Worm (Caenorhabditis elegans) whole organism, young adult: ENCODE measurements around the gene fbxa-181.

ENCODE experiments used
- B0019.2 ChIP-seq: fragments of 200-800 bp; sonication (Bioruptor generic); conservative IDR thresholded peaks from 2 replicates; pipeline ENCODE4 v1.3.6; 2022; ENCODE audit warnings: missing genetic modification reagents, missing genetic modification characterization, missing compliant biosample characterization
- B0035.1 ChIP-seq: sonication (generic microtip); optimal IDR thresholded peaks from 2 replicates; lab custom pipeline; 2016; ENCODE audit warnings: missing genetic modification characterization, mild to moderate bottlenecking, missing compliant biosample characterization, missing genotype, missing genetic modification reagents
- B0336.3 ChIP-seq: fragments of 200-800 bp; sonication (Bioruptor generic); IDR thresholded peaks from 2 replicates; pipeline ENCODE4 v1.3.6; 2022; ENCODE audit warnings: missing genetic modification characterization, missing compliant biosample characterization
- F39B2.1 ChIP-seq: fragments of 200-800 bp; sonication (Bioruptor generic); IDR thresholded peaks from 2 replicates; pipeline ENCODE4 v1.3.6; 2022; ENCODE audit warnings: missing genetic modification reagents, missing genetic modification characterization, missing compliant biosample characterization
- F49E8.2 ChIP-seq: sonication (generic microtip); optimal IDR thresholded peaks from 3 replicates; lab custom pipeline; 2017; ENCODE audit warnings: missing genetic modification characterization, mild to moderate bottlenecking, missing compliant biosample characterization, antibody characterized with exemption, moderate library complexity; ENCODE audit not compliant: insufficient read depth
- F55B11.4 ChIP-seq: sonication (generic microtip); optimal IDR thresholded peaks from 2 replicates; lab custom pipeline; 2016; ENCODE audit warnings: missing compliant biosample characterization, missing genetic modification characterization, borderline replicate concordance; ENCODE audit not compliant: insufficient read depth
- F57A8.1 ChIP-seq: fragments of 200-800 bp; sonication (Bioruptor generic); optimal IDR thresholded peaks from 2 replicates; lab custom pipeline; 2018; ENCODE audit warnings: mild to moderate bottlenecking, missing genetic modification characterization, moderate library complexity, missing compliant biosample characterization
- F57C9.4 ChIP-seq: sonication (generic microtip); optimal IDR thresholded peaks from 2 replicates; lab custom pipeline; 2017; ENCODE audit warnings: mild to moderate bottlenecking, missing genetic modification characterization, missing compliant biosample characterization
- K11D2.4 ChIP-seq: fragments of 200-800 bp; sonication (Bioruptor generic); IDR thresholded peaks from 2 replicates; pipeline ENCODE4 v1.3.6; 2022; ENCODE audit warnings: missing genetic modification reagents, missing genetic modification characterization, missing compliant biosample characterization
- K12H6.12 ChIP-seq: fragments of 200-800 bp; sonication (Bioruptor generic); optimal IDR thresholded peaks from 2 replicates; lab custom pipeline; 2018; ENCODE audit warnings: mild to moderate bottlenecking, missing genetic modification characterization, missing compliant biosample characterization
- T07F8.4 ChIP-seq: sonication (generic microtip); optimal IDR thresholded peaks from 2 replicates; lab custom pipeline; 2016; ENCODE audit warnings: mild to moderate bottlenecking, missing genetic modification characterization, moderate library complexity, missing compliant biosample characterization
- T26A5.8 ChIP-seq: sonication (generic microtip); optimal IDR thresholded peaks from 2 replicates; lab custom pipeline; 2016; ENCODE audit warnings: missing genetic modification characterization, missing compliant biosample characterization
- Y79H2A.3 ChIP-seq: fragments of 200-800 bp; sonication (Bioruptor generic); conservative IDR thresholded peaks from 2 replicates; pipeline ENCODE4 v1.3.6; 2022; ENCODE audit warnings: missing genetic modification reagents, missing genetic modification characterization, missing compliant biosample characterization
- akir-1 ChIP-seq: fragments of 200-800 bp; sonication (Bioruptor generic); optimal IDR thresholded peaks from 2 replicates; lab custom pipeline; 2018; ENCODE audit warnings: mild to moderate bottlenecking, missing genetic modification characterization, moderate library complexity, missing compliant biosample characterization
- ama-1 ChIP-seq, 3 experiments: fragments of 150-350 bp in 1 of 3; sonication (generic microtip) in 2 of 3; optimal IDR thresholded peaks; 2 replicates each; lab custom pipeline; 2014 to 2018; ENCODE audit warnings: missing biosample characterization in 2 of 3, missing genetic modification characterization in 2 of 3, missing genetic modification reagents in 2 of 3
- attf-3 ChIP-seq: fragments of 200-800 bp; sonication (Bioruptor generic); conservative IDR thresholded peaks from 2 replicates; pipeline ENCODE4 v1.3.6; 2022; ENCODE audit warnings: missing genetic modification reagents, missing genetic modification characterization, missing compliant biosample characterization
- attf-5 ChIP-seq: fragments of 200-800 bp; sonication (Bioruptor generic); optimal IDR thresholded peaks from 2 replicates; lab custom pipeline; 2018; ENCODE audit warnings: mild to moderate bottlenecking, missing genetic modification characterization, missing compliant biosample characterization
- bed-1 ChIP-seq: fragments of 200-800 bp; sonication (Bioruptor generic); IDR thresholded peaks from 2 replicates; pipeline ENCODE4 v1.3.6; 2022; ENCODE audit warnings: missing genetic modification reagents, missing genetic modification characterization, missing compliant biosample characterization
- bed-2 ChIP-seq: fragments of 200-800 bp; sonication (Bioruptor generic); IDR thresholded peaks from 2 replicates; pipeline ENCODE4 v1.3.6; 2022; ENCODE audit warnings: missing genetic modification reagents, missing genetic modification characterization, missing compliant biosample characterization
- cebp-1 ChIP-seq, 2 experiments: fragments of 200-800 bp in 1 of 2; sonication (Bioruptor generic) in 1 of 2; sonication (generic microtip) in 1 of 2; IDR thresholded peaks in 1 of 2; optimal IDR thresholded peaks in 1 of 2; 2 replicates each; pipeline versions ENCODE4 v1.3.6 to Lab custom; 2017 to 2022; ENCODE audit warnings: missing compliant biosample characterization in 2 of 2, missing genetic modification characterization in 2 of 2, mild to moderate bottlenecking in 1 of 2, missing genetic modification reagents in 1 of 2, moderate library complexity in 1 of 2
- ceh-27 ChIP-seq: fragments of 200-800 bp; sonication (Bioruptor generic); optimal IDR thresholded peaks from 2 replicates; lab custom pipeline; 2018; ENCODE audit warnings: mild to moderate bottlenecking, missing genetic modification characterization, moderate library complexity, missing compliant biosample characterization
- ceh-91 ChIP-seq: fragments of 200-800 bp; sonication (Bioruptor generic); IDR thresholded peaks from 2 replicates; pipeline ENCODE4 v1.3.6; 2022; ENCODE audit warnings: missing genetic modification reagents, missing genetic modification characterization, missing compliant biosample characterization
- dpff-1 ChIP-seq: sonication (generic microtip); optimal IDR thresholded peaks from 2 replicates; lab custom pipeline; 2017; ENCODE audit warnings: mild to moderate bottlenecking, missing genetic modification characterization, missing compliant biosample characterization
- dpl-1 ChIP-seq: fragments of 150-350 bp; optimal IDR thresholded peaks from 2 replicates; lab custom pipeline; 2014; ENCODE audit warnings: missing biosample characterization, missing genetic modification reagents, missing genetic modification characterization
- efl-1 ChIP-seq: fragments of 150-350 bp; optimal IDR thresholded peaks from 2 replicates; lab custom pipeline; 2014; ENCODE audit warnings: missing biosample characterization, missing genetic modification reagents, missing genetic modification characterization
- ekl-4 ChIP-seq: fragments of 200-800 bp; sonication (Bioruptor generic); IDR thresholded peaks from 2 replicates; pipeline ENCODE4 v1.3.6; 2022; ENCODE audit warnings: missing genetic modification reagents, missing genetic modification characterization, missing compliant biosample characterization
- fkh-3 ChIP-seq: sonication (generic microtip); optimal IDR thresholded peaks from 2 replicates; lab custom pipeline; 2016; ENCODE audit warnings: mild to moderate bottlenecking, missing genetic modification characterization, missing compliant biosample characterization
- him-1 ChIP-seq: sonication (generic microtip); optimal IDR thresholded peaks from 2 replicates; lab custom pipeline; 2016; ENCODE audit warnings: missing genotype, missing genetic modification reagents, missing genetic modification characterization, missing compliant biosample characterization
- hlh-12 ChIP-seq: sonication (generic microtip); optimal IDR thresholded peaks from 2 replicates; lab custom pipeline; 2016; ENCODE audit warnings: missing genetic modification characterization, missing compliant biosample characterization
- let-526 ChIP-seq: fragments of 200-800 bp; sonication (Bioruptor generic); IDR thresholded peaks from 2 replicates; pipeline ENCODE4 v1.3.6; 2022; ENCODE audit warnings: missing genetic modification reagents, missing genetic modification characterization, missing compliant biosample characterization
- mcd-1 ChIP-seq: fragments of 200-800 bp; sonication (Bioruptor generic); IDR thresholded peaks from 2 replicates; pipeline ENCODE4 v1.3.6; 2022; ENCODE audit warnings: missing genetic modification reagents, missing genetic modification characterization, missing compliant biosample characterization
- mel-28 ChIP-seq: sonication (generic microtip); optimal IDR thresholded peaks from 2 replicates; lab custom pipeline; 2016; ENCODE audit warnings: borderline replicate concordance, mild to moderate bottlenecking, missing genetic modification characterization, missing compliant biosample characterization
- mes-4 ChIP-seq: sonication (generic microtip); optimal IDR thresholded peaks from 2 replicates; lab custom pipeline; 2016; ENCODE audit warnings: missing genotype, missing genetic modification characterization, missing compliant biosample characterization
- mxl-1 ChIP-seq: sonication (generic microtip); optimal IDR thresholded peaks from 2 replicates; lab custom pipeline; 2016; ENCODE audit warnings: missing genetic modification characterization, missing compliant biosample characterization
- nfya-1 ChIP-seq: sonication (generic microtip); optimal IDR thresholded peaks from 2 replicates; lab custom pipeline; 2017; ENCODE audit warnings: antibody characterized with exemption, missing compliant biosample characterization, missing genetic modification characterization, borderline replicate concordance; ENCODE audit not compliant: insufficient read depth
- nfya-2 ChIP-seq: fragments of 200-800 bp; sonication (Bioruptor generic); IDR thresholded peaks from 2 replicates; pipeline ENCODE4 v1.3.6; 2022; ENCODE audit warnings: missing genetic modification reagents, missing genetic modification characterization, missing compliant biosample characterization
- nhr-120 ChIP-seq: fragments of 200-800 bp; sonication (Bioruptor generic); IDR thresholded peaks from 2 replicates; pipeline ENCODE4 v1.3.6; 2022; ENCODE audit warnings: missing genetic modification characterization, missing compliant biosample characterization
- nhr-90 ChIP-seq: sonication (generic microtip); optimal IDR thresholded peaks from 2 replicates; lab custom pipeline; 2016; ENCODE audit warnings: missing genotype, mild to moderate bottlenecking, missing genetic modification characterization, missing compliant biosample characterization
- pbrm-1 ChIP-seq: fragments of 200-800 bp; sonication (Bioruptor generic); IDR thresholded peaks from 2 replicates; pipeline ENCODE4 v1.3.6; 2022; ENCODE audit warnings: missing genetic modification reagents, missing genetic modification characterization, missing compliant biosample characterization
- rpc-1 ChIP-seq, 2 experiments: fragments of 150-350 bp in 1 of 2; sonication (generic microtip) in 1 of 2; optimal IDR thresholded peaks; 2 replicates each; lab custom pipeline; 2014 to 2018; ENCODE audit warnings: missing biosample characterization in 1 of 2, missing genetic modification characterization in 1 of 2, missing genetic modification reagents in 1 of 2, missing genotype in 1 of 2
- snpc-4 ChIP-seq, 5 experiments: fragments of 150-350 bp in 1 of 5; sonication (generic microtip) in 4 of 5; optimal IDR thresholded peaks; 2 replicates each; lab custom pipeline; 2014 to 2018; ENCODE audit warnings: missing genetic modification characterization in 5 of 5, missing biosample characterization in 3 of 5, antibody characterized with exemption in 2 of 5, mild to moderate bottlenecking in 2 of 5, missing compliant biosample characterization in 2 of 5, missing genotype in 2 of 5, moderate library complexity in 2 of 5, missing genetic modification reagents in 1 of 5
- sptf-2 ChIP-seq: fragments of 200-800 bp; sonication (Bioruptor generic); optimal IDR thresholded peaks from 2 replicates; lab custom pipeline; 2018; ENCODE audit warnings: mild to moderate bottlenecking, missing genetic modification characterization, missing compliant biosample characterization
- tbx-9 ChIP-seq: sonication (generic microtip); optimal IDR thresholded peaks from 2 replicates; lab custom pipeline; 2016; ENCODE audit warnings: borderline replicate concordance, missing genetic modification characterization, inconsistent platforms, missing compliant biosample characterization
- unc-130 ChIP-seq: sonication (generic microtip); optimal IDR thresholded peaks from 2 replicates; lab custom pipeline; 2016; ENCODE audit warnings: missing genetic modification reagents, missing genetic modification characterization, missing compliant biosample characterization
- ztf-26 ChIP-seq: sonication (generic microtip); optimal IDR thresholded peaks from 2 replicates; lab custom pipeline; 2017; ENCODE audit warnings: missing genetic modification characterization, missing compliant biosample characterization
- ztf-3 ChIP-seq: fragments of 200-800 bp; sonication (Bioruptor generic); optimal IDR thresholded peaks from 2 replicates; lab custom pipeline; 2018; ENCODE audit warnings: mild to moderate bottlenecking, missing genetic modification characterization, missing compliant biosample characterization

The fbxa-181 gene

ce11 chrV:13715223-13715686, 10.4 kb upstream of the fbxa-181 start, which contains the start of gene zipt-9 (continued):
- TF ChIP-seq fkh-3 (no peak), dpff-1 (tag; lab: Kevin White, UChicago) (no peak), dpl-1 (GFP tag; lab: Kevin White, UChicago) (no peak), mxl-1 (tag; lab: Kevin White, UChicago) (no peak), B0336.3 (GFP tag; lab: Robert Waterston, UW) (no peak), mes-4 (no peak), B0035.1 (tag; lab: Kevin White, UChicago) (no peak), ztf-3 (GFP tag; lab: Kevin White, UChicago) (no peak), ceh-27 (GFP tag; lab: Kevin White, UChicago) (peak; percentile 80), nfya-2 (no peak), sptf-2 (GFP tag; lab: Kevin White, UChicago) (no peak), mcd-1 (GFP tag; lab: Robert Waterston, UW) (peak; percentile 94), F57A8.1 (GFP tag; lab: Kevin White, UChicago) (no peak), bed-2 (GFP tag; lab: Robert Waterston, UW) (0 out of 2 replicates have a peak, but pooled peaks have one; percentile 44), rpc-1 (optimal IDR thresholded peaks at IDR 0.05; lab: Kevin White, UChicago) (no peak), rpc-1 (tag; optimal IDR thresholded peaks at IDR 0.05; lab: Kevin White, UChicago) (no peak), pbrm-1 (peak; percentile 60; the same call in 1 of the 2 replicates), attf-5 (GFP tag; lab: Kevin White, UChicago) (peak; percentile 80), ceh-91 (GFP tag; lab: Robert Waterston, UW) (peak; percentile 54), F55B11.4 (tag; lab: Kevin White, UChicago) (no peak), him-1 (tag; lab: Kevin White, UChicago) (peak; percentile 24), let-526 (GFP tag; lab: Robert Waterston, UW) (no peak), ekl-4 (GFP tag; lab: Robert Waterston, UW) (no peak), tbx-9 (tag; lab: Kevin White, UChicago) (no peak), F49E8.2 (tag; lab: Kevin White, UChicago) (peak; percentile 22), K12H6.12 (peak; percentile 64), nfya-1 (tag; lab: Kevin White, UChicago) (no peak), ztf-26 (tag; lab: Kevin White, UChicago) (no peak), unc-130 (GFP tag; lab: Kevin White, UChicago) (peak; percentile 15), F39B2.1 (GFP tag; lab: Robert Waterston, UW) (no peak), akir-1 (GFP tag; lab: Kevin White, UChicago) (peak; percentile 35), B0019.2 (no peak), T26A5.8 (tag; lab: Kevin White, UChicago) (no peak), ama-1 (optimal IDR thresholded peaks at IDR 0.05; lab: Kevin White, UChicago) (no peak), ama-1 (GFP tag; optimal IDR thresholded peaks at IDR 0.05; lab: Kevin White, UChicago) (no peak), Y79H2A.3 (GFP tag; lab: Robert Waterston, UW) (no peak), bed-1 (GFP tag; lab: Robert Waterston, UW) (no peak), attf-3 (GFP tag; lab: Robert Waterston, UW) (peak; percentile 64; the same call in 1 of the 2 replicates), nhr-120 (GFP tag; lab: Robert Waterston, UW) (no peak), hlh-12 (no peak), snpc-4 (GFP tag; optimal IDR thresholded peaks at IDR 0.05; lab: Kevin White, UChicago) (no peak), snpc-4 (tag; optimal IDR thresholded peaks at IDR 0.05; lab: Kevin White, UChicago) (peak in 2 of 4 experiments; percentile 16 to 63), F57C9.4 (tag; lab: Kevin White, UChicago) (no peak), cebp-1 (GFP tag; IDR thresholded peaks at IDR 0.05; lab: Robert Waterston, UW) (no peak), cebp-1 (tag; optimal IDR thresholded peaks at IDR 0.05; lab: Kevin White, UChicago) (no peak), efl-1 (GFP tag; lab: Kevin White, UChicago) (peak; percentile 27), nhr-90 (no peak), mel-28 (no peak), K11D2.4 (0 out of 2 replicates have a peak, but pooled peaks have one; percentile 28), T07F8.4 (tag; lab: Kevin White, UChicago) (no peak)
